Fruit fly (Drosophila melanogaster): Measurements from ENCODE around the gene jar.

The jar gene

DNA sequence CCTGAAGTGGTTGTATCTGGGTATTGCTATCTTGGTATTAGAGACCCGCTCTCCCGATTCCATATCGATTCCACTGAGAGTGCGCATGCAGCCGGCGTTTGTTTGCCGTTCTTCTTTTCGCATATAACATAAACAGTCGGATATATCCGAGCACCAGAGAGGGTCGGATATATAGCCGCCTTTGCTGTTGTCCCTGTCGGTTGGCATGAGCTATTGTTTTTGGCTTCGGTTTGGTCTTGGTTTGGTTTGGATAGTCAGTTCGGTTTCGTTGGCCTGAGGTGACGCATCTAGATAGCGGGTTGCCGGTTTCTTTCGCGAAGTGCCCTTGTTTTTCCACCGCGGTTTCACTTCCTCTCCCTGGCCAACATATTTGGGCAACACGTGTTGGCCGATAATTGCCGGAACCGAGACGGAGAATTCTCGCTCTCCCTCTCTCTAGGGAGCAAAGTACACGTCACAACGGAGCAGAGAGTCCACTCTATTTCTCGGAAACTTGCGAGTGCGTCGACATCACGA lies 1.8 kb upstream of the jar start, which contains the start of gene Orct2:
Orct2 (plus strand) TSS at position 255 of the 516 bp plus-strand sequence.
- TF ChIP-seq CG9139 (GFP tag; optimal IDR thresholded peaks at IDR 0.05) (peak; percentile 4), CG1621 (tag; optimal IDR thresholded peaks at IDR 0.05) (peak; percentile 41), CG6808 (GFP tag; optimal IDR thresholded peaks at IDR 0.05) (peak; percentile 39), vri (GFP tag; optimal IDR thresholded peaks at IDR 0.05) (peak; percentile 37), CG11294 (GFP tag; IDR thresholded peaks at IDR 0.05) (0 out of 2 replicates have a peak, but pooled peaks have one; percentile 15), CG6163 (GFP tag; IDR thresholded peaks at IDR 0.05) (peak; percentile 25; the same call in 1 of the 3 replicates), CG11762 (GFP tag; optimal IDR thresholded peaks at IDR 0.05; ENCODE audit: insufficient read depth) (no peak), OdsH (GFP tag; optimal IDR thresholded peaks at IDR 0.05) (no peak), Sox102F (GFP tag; optimal IDR thresholded peaks at IDR 0.05) (peak; percentile 30), CG3032 (tag; optimal IDR thresholded peaks at IDR 0.05) (no peak), CG6276 (GFP tag; optimal IDR thresholded peaks at IDR 0.05) (peak; percentile 2), CG8119 (GFP tag; IDR thresholded peaks at IDR 0.05) (peak; percentile 51; the same call in 1 of the 3 replicates), fkh (GFP tag; optimal IDR thresholded peaks at IDR 0.05) (peak; percentile 74), Ets21C (GFP tag; optimal IDR thresholded peaks at IDR 0.05) (no peak), spab (GFP tag; optimal IDR thresholded peaks at IDR 0.05) (peak; percentile 10), Blimp-1 (GFP tag; optimal IDR thresholded peaks at IDR 0.05) (peak; percentile 15), Eip93F (GFP tag; optimal IDR thresholded peaks at IDR 0.05) (no peak), Sox14 (GFP tag; optimal IDR thresholded peaks at IDR 0.05) (no peak), cyc (GFP tag; optimal IDR thresholded peaks at IDR 0.05) (no peak), net (GFP tag; optimal IDR thresholded peaks at IDR 0.05) (peak; percentile 8), dac (GFP tag; optimal IDR thresholded peaks at IDR 0.05) (no peak), CG10669 (GFP tag; optimal IDR thresholded peaks at IDR 0.05) (peak; percentile 2), Met (GFP tag; optimal IDR thresholded peaks at IDR 0.05) (peak; percentile 41), Gug (GFP tag; IDR thresholded peaks at IDR 0.05) (no peak), lz (GFP tag; optimal IDR thresholded peaks at IDR 0.05) (no peak), CG11902 (GFP tag; optimal IDR thresholded peaks at IDR 0.05) (no peak), esn (GFP tag; optimal IDR thresholded peaks at IDR 0.05) (no peak), CG3919 (GFP tag; optimal IDR thresholded peaks at IDR 0.05) (peak; percentile 38), ss (GFP tag; optimal IDR thresholded peaks at IDR 0.05) (peak; percentile 24 to 33), Lpt (GFP tag; optimal IDR thresholded peaks at IDR 0.05) (peak; percentile 34), fd59A (GFP tag; optimal IDR thresholded peaks at IDR 0.05) (no peak), CG16779 (tag; optimal IDR thresholded peaks at IDR 0.05) (peak; percentile 47), Hr4 (GFP tag; optimal IDR thresholded peaks at IDR 0.05) (no peak), CG6854 (GFP tag; optimal IDR thresholded peaks at IDR 0.05) (peak; percentile 52), Sox15 (GFP tag; optimal IDR thresholded peaks at IDR 0.05) (no peak), CG6792 (GFP tag; optimal IDR thresholded peaks at IDR 0.05) (no peak), Eip75B (GFP tag; optimal IDR thresholded peaks at IDR 0.05) (peak; percentile 38), CG7368 (GFP tag; optimal IDR thresholded peaks at IDR 0.05) (peak; percentile 31), CG8632 (GFP tag; optimal IDR thresholded peaks at IDR 0.05) (no peak), CG34406 (GFP tag; optimal IDR thresholded peaks at IDR 0.05) (no peak), CG4318 (GFP tag; optimal IDR thresholded peaks at IDR 0.05) (no peak), acj6 (GFP tag; optimal IDR thresholded peaks at IDR 0.05) (no peak), dsx (GFP tag; optimal IDR thresholded peaks at IDR 0.05; ENCODE audit: poor library complexity, severe bottlenecking) (no peak), fd85E (GFP tag; optimal IDR thresholded peaks at IDR 0.05) (no peak), pdm3 (GFP tag; optimal IDR thresholded peaks at IDR 0.05) (no peak), CG32006 (GFP tag; optimal IDR thresholded peaks at IDR 0.05) (peak; percentile 3), CG31627 (GFP tag; optimal IDR thresholded peaks at IDR 0.05) (no peak), CG8319 (GFP tag; optimal IDR thresholded peaks at IDR 0.05) (no peak), svp (GFP tag) (peak; percentile 42), CG15336 (GFP tag; IDR thresholded peaks at IDR 0.05) (peak; percentile 25; the same call in 1 of the 2 replicates), Hr38 (GFP tag; optimal IDR thresholded peaks at IDR 0.05) (no peak), eg (GFP tag; IDR thresholded peaks at IDR 0.05) (peak; percentile 28; the same call in 2 of the 3 replicates)
